Fruit fly (Drosophila melanogaster) whole organism, embryonic: ENCODE data around the gene Ctns.

ENCODE experiments used
- CG30431 ChIP-seq: fragments of 200-800 bp; sonication (Bioruptor generic); optimal IDR thresholded peaks from 2 replicates; lab custom pipeline; 2017; ENCODE audit warnings: missing biosample characterization, missing genetic modification characterization
- CG32767 ChIP-seq: fragments of 200-800 bp; sonication (Bioruptor generic); IDR thresholded peaks from 2 replicates; pipeline ENCODE4 v1.3.6; 2022; ENCODE audit warnings: missing biosample characterization, missing genetic modification characterization
- CTCF ChIP-seq: fragments of 200-800 bp; sonication (Bioruptor generic); optimal IDR thresholded peaks from 2 replicates; lab custom pipeline; 2017; ENCODE audit warnings: missing biosample characterization, mild to moderate bottlenecking, missing genetic modification characterization, moderate library complexity
- Hr39 ChIP-seq: fragments of >200 bp; optimal IDR thresholded peaks from 2 replicates; lab custom pipeline; 2017
- YL-1 ChIP-seq: fragments of 200-800 bp; sonication (Bioruptor generic); optimal IDR thresholded peaks from 3 replicates; lab custom pipeline; 2017; ENCODE audit warnings: missing biosample characterization, mild to moderate bottlenecking, missing genetic modification characterization
- bigmax ChIP-seq: fragments of 200-800 bp; sonication (Bioruptor generic); optimal IDR thresholded peaks from 2 replicates; lab custom pipeline; 2018; ENCODE audit warnings: missing biosample characterization, mild to moderate bottlenecking, missing genetic modification characterization
- br ChIP-seq: fragments of >200 bp; optimal IDR thresholded peaks from 2 replicates; lab custom pipeline; 2017
- esg ChIP-seq: fragments of 200-800 bp; sonication (Bioruptor generic); conservative IDR thresholded peaks from 2 replicates; pipeline ENCODE4 v1.3.6; 2022; ENCODE audit warnings: missing biosample characterization, missing genetic modification characterization
- fd102C ChIP-seq: fragments of 200-800 bp; sonication (Bioruptor generic); optimal IDR thresholded peaks from 2 replicates; lab custom pipeline; 2018; ENCODE audit warnings: missing biosample characterization, mild to moderate bottlenecking, missing genetic modification characterization, moderate library complexity
- kay ChIP-seq: fragments of 200-800 bp; sonication (Bioruptor generic); optimal IDR thresholded peaks from 2 replicates; lab custom pipeline; 2016; ENCODE audit warnings: missing biosample characterization, missing genetic modification characterization
- kni ChIP-seq: fragments of 200-800 bp; sonication (Bioruptor generic); optimal IDR thresholded peaks from 3 replicates; lab custom pipeline; 2017; ENCODE audit warnings: mild to moderate bottlenecking, missing biosample characterization, missing genetic modification reagents, missing genetic modification characterization
- knrl ChIP-seq: fragments of 200-800 bp; sonication (Bioruptor generic); IDR thresholded peaks from 3 replicates; pipeline ENCODE4 v1.3.6; 2022; ENCODE audit warnings: missing biosample characterization, missing genetic modification characterization; ENCODE audit not compliant: partially characterized antibody
- otp ChIP-seq: fragments of 200-800 bp; sonication (Bioruptor generic); IDR thresholded peaks from 3 replicates; pipeline ENCODE4, ENCODE4 v1.3.6; 2022; ENCODE audit warnings: missing biosample characterization, missing genetic modification characterization
- psq ChIP-seq: fragments of 200-800 bp; sonication (Bioruptor generic); optimal IDR thresholded peaks from 2 replicates; lab custom pipeline; 2017; ENCODE audit warnings: missing biosample characterization, missing genetic modification characterization

dm6 chr3R:23026652-23027427 is 31.9 kb downstream of the Ctns start, which contains the start of gene lmd:
- TF ChIP-seq kay (no peak), CTCF (GFP tag; lab: Kevin White, UChicago) (no peak), Hr39 (no peak), bigmax (GFP tag; lab: Kevin White, UChicago) (no peak), CG32767 (GFP tag; lab: Robert Waterston, UW) (no peak), fd102C (no peak), otp (GFP tag; lab: Robert Waterston, UW) (no peak), CG30431 (no peak), psq (GFP tag; lab: Kevin White, UChicago) (no peak), knrl (GFP tag; lab: Robert Waterston, UW) (no peak), YL-1 (GFP tag; lab: Kevin White, UChicago) (no peak), esg (no peak), br (lab: Kevin White, UChicago) (no peak), kni (GFP tag; lab: Kevin White, UChicago) (no peak)
